Worm (Caenorhabditis elegans): ENCODE results near the gene F44E5.17.

Gene F44E5.17

ce11 chrII:11700200-11700599, 48.2 kb downstream of the F44E5.17 start, which contains the start of gene inos-1:
inos-1 (minus strand) TSS chrII:11700300.
- TF ChIP-seq nhr-237 (tag; optimal IDR thresholded peaks at IDR 0.05), result no peak
- no peak for TF ChIP-seq mxl-3 (GFP tag; optimal IDR thresholded peaks at IDR 0.05)
- TF ChIP-seq nhr-28 (tag; optimal IDR thresholded peaks at IDR 0.05), result no peak
- TF ChIP-seq skn-1 (tag; optimal IDR thresholded peaks at IDR 0.05), result no peak
- no peak for TF ChIP-seq snpc-4 (tag; optimal IDR thresholded peaks at IDR 0.05)
- no peak for TF ChIP-seq nhr-102 (tag; optimal IDR thresholded peaks at IDR 0.05)
- no peak for TF ChIP-seq hmg-1.1 (GFP tag; IDR thresholded peaks at IDR 0.05)
- no peak for TF ChIP-seq ceh-28 (tag; optimal IDR thresholded peaks at IDR 0.05)
- TF ChIP-seq pqm-1 (tag; optimal IDR thresholded peaks at IDR 0.05), result no peak
- TF ChIP-seq ZK337.2 (GFP tag; IDR thresholded peaks at IDR 0.05), result no peak
- TF ChIP-seq hlh-11 (tag; optimal IDR thresholded peaks at IDR 0.05), result no peak

All from whole organism, L4 larva.